Worm (Caenorhabditis elegans): Measurements from ENCODE around the gene srlf-32.

The srlf-32 gene

ce11 chrIV:11942313-11942712 lies 16.5 kb downstream of the srlf-32 start, which contains the start of gene ZK829.1:
TSS of gene ZK829.1 (minus strand) at chrIV:11942413.
- TF ChIP-seq F37B4.10 (GFP tag; IDR thresholded peaks at IDR 0.05) (no peak), Y79H2A.3 (GFP tag; conservative IDR thresholded peaks at IDR 0.05) (no peak), hmg-1.2 (GFP tag; IDR thresholded peaks at IDR 0.05) (no peak), F52B5.7 (tag; optimal IDR thresholded peaks at IDR 0.05) (no peak), die-1 (tag; optimal IDR thresholded peaks at IDR 0.05) (no peak), pbrm-1 (GFP tag; IDR thresholded peaks at IDR 0.05) (no peak), zim-3 (tag; optimal IDR thresholded peaks at IDR 0.05) (no peak), B0336.3 (GFP tag; IDR thresholded peaks at IDR 0.05) (no peak), attf-5 (GFP tag; optimal IDR thresholded peaks at IDR 0.05) (no peak), ceh-27 (GFP tag; optimal IDR thresholded peaks at IDR 0.05) (no peak), F49E8.2 (tag; optimal IDR thresholded peaks at IDR 0.05; ENCODE audit: insufficient read depth) (no peak)

- TF ChIP-seq snpc-1.1 (tag; optimal IDR thresholded peaks at IDR 0.05; ENCODE audit: insufficient read depth), result no peak
- no peak for TF ChIP-seq Y67H2A.10 (GFP tag; conservative IDR thresholded peaks at IDR 0.05)
- TF ChIP-seq ccch-3 (GFP tag; optimal IDR thresholded peaks at IDR 0.05), result no peak
- TF ChIP-seq tlf-1 (GFP tag; optimal IDR thresholded peaks at IDR 0.05), result no peak
- TF ChIP-seq rcor-1 (GFP tag; IDR thresholded peaks at IDR 0.05), result no peak
- no peak for TF ChIP-seq ztf-25 (GFP tag; IDR thresholded peaks at IDR 0.05)
- no peak for TF ChIP-seq C17E4.6 (GFP tag; IDR thresholded peaks at IDR 0.05)
- no peak for TF ChIP-seq ceh-100 (GFP tag; IDR thresholded peaks at IDR 0.05)
- no peak for TF ChIP-seq dpl-1 (GFP tag; optimal IDR thresholded peaks at IDR 0.05)
- TF ChIP-seq die-1 (tag; optimal IDR thresholded peaks at IDR 0.05), result no peak
- TF ChIP-seq ceh-91 (GFP tag; IDR thresholded peaks at IDR 0.05), result no peak
- TF ChIP-seq cebp-1 (GFP tag; IDR thresholded peaks at IDR 0.05), result no peak
- TF ChIP-seq cebp-1 (tag; optimal IDR thresholded peaks at IDR 0.05), result no peak
- TF ChIP-seq F57C9.4 (tag; optimal IDR thresholded peaks at IDR 0.05), result no peak
- no peak for TF ChIP-seq hsf-1 (GFP tag; IDR thresholded peaks at IDR 0.05)
- TF ChIP-seq hrde-1 (tag; optimal IDR thresholded peaks at IDR 0.05; ENCODE audit: borderline replicate concordance), result no peak
- TF ChIP-seq dpff-1 (tag; optimal IDR thresholded peaks at IDR 0.05), result no peak
- no peak for TF ChIP-seq Y95B8A.8 (GFP tag; IDR thresholded peaks at IDR 0.05)
- TF ChIP-seq F52B5.7 (tag; optimal IDR thresholded peaks at IDR 0.05), result no peak
- TF ChIP-seq F49E8.2 (tag; optimal IDR thresholded peaks at IDR 0.05; ENCODE audit: insufficient read depth), result no peak
- TF ChIP-seq pbrm-1 (GFP tag; IDR thresholded peaks at IDR 0.05), result no peak
Observed at ce11 chrIV:11945621-11946020, 19.8 kb downstream of the srlf-32 start, which contains the start of gene ZK829.3. TSS of gene ZK829.3 (minus strand) at chrIV:11945721.

- TF ChIP-seq bed-2 (GFP tag; IDR thresholded peaks at IDR 0.05) (no peak), ztf-28 (GFP tag; IDR thresholded peaks at IDR 0.05) (no peak), ZK185.1 (tag; optimal IDR thresholded peaks at IDR 0.05; ENCODE audit: poor library complexity, severe bottlenecking) (no peak), ets-4 (GFP tag; optimal IDR thresholded peaks at IDR 0.05) (no peak), dox-1 (GFP tag; IDR thresholded peaks at IDR 0.05) (no peak), ceh-91 (GFP tag; IDR thresholded peaks at IDR 0.05) (no peak), tbp1 (GFP tag; optimal IDR thresholded peaks at IDR 0.05) (no peak), rec-8 (tag; optimal IDR thresholded peaks at IDR 0.05) (no peak), hsf-1 (GFP tag; IDR thresholded peaks at IDR 0.05) (no peak), lsy-27 (tag; optimal IDR thresholded peaks at IDR 0.05; ENCODE audit: borderline replicate concordance, insufficient read depth) (no peak), zim-3 (tag; optimal IDR thresholded peaks at IDR 0.05) (no peak), F23B12.7 (tag; optimal IDR thresholded peaks at IDR 0.05; ENCODE audit: insufficient read depth) (no peak), B0035.1 (tag; optimal IDR thresholded peaks at IDR 0.05) (no peak), F10E7.11 (tag; optimal IDR thresholded peaks at IDR 0.05) (no peak), snpc-1.3 (tag; optimal IDR thresholded peaks at IDR 0.05; ENCODE audit: insufficient read depth) (no peak), snpc-3.4 (tag; optimal IDR thresholded peaks at IDR 0.05) (no peak), ceh-58 (GFP tag; IDR thresholded peaks at IDR 0.05) (no peak), chd-7 (tag; optimal IDR thresholded peaks at IDR 0.05) (no peak), F52B5.7 (tag; optimal IDR thresholded peaks at IDR 0.05) (no peak)
Observed at ce11 chrIV:11949717-11950116, 23.9 kb downstream of the srlf-32 start, which contains the start of gene hdl-1. TSS of gene hdl-1 (minus strand) at chrIV:11949817.

Measured in whole organism, young adult.